Worm (Caenorhabditis elegans) whole organism, late embryonic: ENCODE data around the gene math-39.

Experiments
- C08G9.2 ChIP-seq: sonication (generic microtip); optimal IDR thresholded peaks from 2 replicates; lab custom pipeline; 2016; ENCODE audit warnings: mild to moderate bottlenecking, missing genetic modification characterization, moderate library complexity, missing compliant biosample characterization
- C38D4.7 ChIP-seq: fragments of 200-800 bp; sonication (Bioruptor generic); optimal IDR thresholded peaks from 2 replicates; lab custom pipeline; 2018; ENCODE audit warnings: mild to moderate bottlenecking, missing genetic modification characterization, moderate library complexity, missing compliant biosample characterization
- F13H6.1 ChIP-seq: sonication (generic microtip); optimal IDR thresholded peaks from 2 replicates; lab custom pipeline; 2016; ENCODE audit warnings: missing genetic modification characterization, missing compliant biosample characterization
- K09A11.1 ChIP-seq: sonication (generic microtip); optimal IDR thresholded peaks from 2 replicates; lab custom pipeline; 2017; ENCODE audit warnings: antibody characterized with exemption, mild to moderate bottlenecking, missing genetic modification characterization, missing compliant biosample characterization; ENCODE audit not compliant: insufficient read depth
- ahr-1 ChIP-seq: sonication (generic microtip); optimal IDR thresholded peaks from 2 replicates; lab custom pipeline; 2016; ENCODE audit warnings: missing genetic modification characterization, missing compliant biosample characterization
- ama-1 ChIP-seq: fragments of 150-350 bp; optimal IDR thresholded peaks from 2 replicates; lab custom pipeline; 2014
- ceh-22 ChIP-seq: sonication (generic microtip); optimal IDR thresholded peaks from 2 replicates; lab custom pipeline; 2017; ENCODE audit warnings: missing biosample characterization, missing genetic modification characterization
- ceh-24 ChIP-seq: sonication (generic microtip); optimal IDR thresholded peaks from 2 replicates; lab custom pipeline; 2016; ENCODE audit warnings: mild to moderate bottlenecking, missing genetic modification characterization, missing compliant biosample characterization
- ceh-30 ChIP-seq: fragments of 150-350 bp; optimal IDR thresholded peaks from 2 replicates; lab custom pipeline; 2014; ENCODE audit warnings: missing biosample characterization, missing genetic modification characterization
- ceh-45 ChIP-seq: fragments of 200-800 bp; sonication (Bioruptor generic); IDR thresholded peaks from 2 replicates; pipeline ENCODE4 v1.3.6; 2022; ENCODE audit warnings: missing genetic modification reagents, missing genetic modification characterization, missing compliant biosample characterization
- ceh-6 ChIP-seq: fragments of 200-800 bp; sonication (Bioruptor generic); optimal IDR thresholded peaks from 2 replicates; lab custom pipeline; 2018; ENCODE audit warnings: mild to moderate bottlenecking, missing genetic modification characterization, missing compliant biosample characterization
- ceh-9 ChIP-seq: sonication (generic microtip); optimal IDR thresholded peaks from 2 replicates; lab custom pipeline; 2016; ENCODE audit warnings: mild to moderate bottlenecking, missing genetic modification characterization, inconsistent platforms, missing compliant biosample characterization
- che-1 ChIP-seq: sonication (generic microtip); optimal IDR thresholded peaks from 2 replicates; lab custom pipeline; 2016; ENCODE audit warnings: mild to moderate bottlenecking, missing genetic modification characterization, missing compliant biosample characterization
- ets-4 ChIP-seq: sonication (generic microtip); optimal IDR thresholded peaks from 2 replicates; lab custom pipeline; 2016; ENCODE audit warnings: missing genetic modification characterization, missing compliant biosample characterization
- fkh-6 ChIP-seq: sonication (generic microtip); optimal IDR thresholded peaks from 2 replicates; lab custom pipeline; 2016; ENCODE audit warnings: missing genetic modification characterization, missing compliant biosample characterization
- gmeb-2 ChIP-seq: sonication (generic microtip); optimal IDR thresholded peaks from 2 replicates; lab custom pipeline; 2016; ENCODE audit warnings: missing genetic modification characterization, inconsistent platforms, missing compliant biosample characterization
- hlh-13 ChIP-seq: fragments of 200-800 bp; sonication (Bioruptor generic); optimal IDR thresholded peaks from 2 replicates; lab custom pipeline; 2018; ENCODE audit warnings: mild to moderate bottlenecking, missing genetic modification characterization, missing compliant biosample characterization
- hlh-15 ChIP-seq: sonication (generic microtip); optimal IDR thresholded peaks from 2 replicates; lab custom pipeline; 2016; ENCODE audit warnings: missing genetic modification characterization, missing compliant biosample characterization
- hlh-30 ChIP-seq: sonication (generic microtip); optimal IDR thresholded peaks from 2 replicates; lab custom pipeline; 2017; ENCODE audit warnings: antibody characterized with exemption, missing genetic modification characterization, missing compliant biosample characterization; ENCODE audit not compliant: insufficient read depth
- hlh-8 ChIP-seq: sonication (generic microtip); optimal IDR thresholded peaks from 2 replicates; lab custom pipeline; 2016; ENCODE audit warnings: missing genotype, missing genetic modification characterization, missing compliant biosample characterization
- mec-3 ChIP-seq: sonication (generic microtip); optimal IDR thresholded peaks from 2 replicates; lab custom pipeline; 2016; ENCODE audit warnings: borderline replicate concordance, missing genetic modification characterization, missing compliant biosample characterization
- nhr-11 ChIP-seq: fragments of 150-350 bp; optimal IDR thresholded peaks from 2 replicates; lab custom pipeline; 2014; ENCODE audit warnings: missing biosample characterization, missing genetic modification characterization
- npax-4 ChIP-seq: sonication (generic microtip); optimal IDR thresholded peaks from 2 replicates; lab custom pipeline; 2016; ENCODE audit warnings: missing genetic modification characterization, missing compliant biosample characterization
- pag-3 ChIP-seq: sonication (generic microtip); optimal IDR thresholded peaks from 2 replicates; lab custom pipeline; 2016; ENCODE audit warnings: missing compliant biosample characterization, missing genetic modification characterization, borderline replicate concordance
- pax-1 ChIP-seq: fragments of 150-350 bp; optimal IDR thresholded peaks from 2 replicates; lab custom pipeline; 2014; ENCODE audit warnings: missing biosample characterization, missing genetic modification characterization
- pros-1 ChIP-seq: fragments of 150-350 bp; optimal IDR thresholded peaks from 2 replicates; lab custom pipeline; 2014; ENCODE audit warnings: missing biosample characterization, missing genetic modification reagents, missing genetic modification characterization
- ref-2 ChIP-seq: sonication (generic microtip); optimal IDR thresholded peaks from 2 replicates; lab custom pipeline; 2016; ENCODE audit warnings: missing genetic modification characterization, missing compliant biosample characterization
- syd-9 ChIP-seq: sonication (generic microtip); optimal IDR thresholded peaks from 2 replicates; lab custom pipeline; 2016; ENCODE audit warnings: mild to moderate bottlenecking, missing genetic modification characterization, moderate library complexity, missing compliant biosample characterization
- tbx-7 ChIP-seq: sonication (generic microtip); optimal IDR thresholded peaks from 2 replicates; lab custom pipeline; 2016; ENCODE audit warnings: missing genotype, missing genetic modification characterization, missing compliant biosample characterization
- ttx-3 ChIP-seq: sonication (generic microtip); optimal IDR thresholded peaks from 2 replicates; lab custom pipeline; 2016; ENCODE audit warnings: missing genetic modification reagents, missing genetic modification characterization, missing compliant biosample characterization
- unc-3 ChIP-seq, 2 experiments: fragments of 200-800 bp in 1 of 2; sonication (Bioruptor generic) in 1 of 2; sonication (generic microtip) in 1 of 2; conservative IDR thresholded peaks in 1 of 2; optimal IDR thresholded peaks in 1 of 2; 2 replicates each; pipeline versions ENCODE4 v1.3.6 to Lab custom; 2016 to 2022; ENCODE audit warnings: missing compliant biosample characterization in 2 of 2, missing genetic modification characterization in 2 of 2, missing genetic modification reagents in 1 of 2
- unc-86 ChIP-seq: sonication (generic microtip); optimal IDR thresholded peaks from 2 replicates; lab custom pipeline; 2016; ENCODE audit warnings: missing genetic modification characterization, missing compliant biosample characterization
- zip-5 ChIP-seq: sonication (generic microtip); optimal IDR thresholded peaks from 2 replicates; lab custom pipeline; 2016; ENCODE audit warnings: missing genetic modification characterization, missing compliant biosample characterization

The math-39 gene

ce11 chrII:1831883-1832388 is at the start of gene math-39:
Gene math-39, plus strand, starts transcription at chrII:1832338.
- TF ChIP-seq ceh-30 (tag; lab: Kevin White, UChicago) (no peak), npax-4 (tag; lab: Kevin White, UChicago) (no peak), hlh-15 (tag; lab: Kevin White, UChicago) (no peak), ref-2 (tag; lab: Kevin White, UChicago) (no peak), ceh-45 (GFP tag; lab: Robert Waterston, UW) (no peak), syd-9 (tag; lab: Kevin White, UChicago) (no peak), C08G9.2 (tag; lab: Kevin White, UChicago) (no peak)

DNA sequence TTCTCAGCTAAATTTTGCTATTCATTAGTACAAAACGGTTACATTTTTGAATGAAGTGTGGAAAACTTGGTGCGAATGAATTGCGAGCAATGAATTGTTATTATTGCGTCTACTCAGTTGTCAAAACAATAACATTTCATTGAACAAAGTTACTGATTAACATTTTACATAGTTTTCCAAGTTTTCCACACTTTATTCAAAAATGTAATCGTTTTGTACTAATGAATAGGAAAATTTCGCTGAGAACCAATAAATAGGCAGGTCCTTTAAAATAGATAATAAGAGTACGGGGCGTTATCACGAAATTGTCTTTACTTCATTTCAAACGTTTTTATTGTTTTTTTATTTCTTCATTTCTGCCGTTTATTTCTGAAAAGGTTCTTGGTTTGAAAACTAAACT is 49.7 kb upstream of the math-39 start, which contains the start of gene math-4:
TSS of gene math-4 (minus strand) at position 101 of the 400 bp plus-strand sequence.
- TF ChIP-seq fkh-6 (tag; lab: Kevin White, UChicago), result no peak
- no peak for TF ChIP-seq pax-1
- TF ChIP-seq C08G9.2 (tag; lab: Kevin White, UChicago), result no peak
- no peak for TF ChIP-seq hlh-15 (tag; lab: Kevin White, UChicago)
- TF ChIP-seq gmeb-2 (tag; lab: Kevin White, UChicago), result no peak
- no peak for TF ChIP-seq unc-86 (tag; lab: Kevin White, UChicago)
- no peak for TF ChIP-seq C38D4.7 (GFP tag; lab: Kevin White, UChicago)
- no peak for TF ChIP-seq K09A11.1 (tag; lab: Kevin White, UChicago)
- TF ChIP-seq ttx-3 (tag; lab: Kevin White, UChicago), result no peak
- no peak for TF ChIP-seq ets-4
- TF ChIP-seq hlh-13, result no peak
- TF ChIP-seq mec-3 (tag; lab: Kevin White, UChicago), result no peak
- TF ChIP-seq zip-5 (tag; lab: Kevin White, UChicago), result no peak
- no peak for TF ChIP-seq ceh-6
- no peak for TF ChIP-seq ceh-9 (tag; lab: Kevin White, UChicago)
- TF ChIP-seq che-1 (tag; lab: Kevin White, UChicago), result no peak
- TF ChIP-seq npax-4 (tag; lab: Kevin White, UChicago), result no peak
- TF ChIP-seq, all 69 proteins: peak for 0

DNA sequence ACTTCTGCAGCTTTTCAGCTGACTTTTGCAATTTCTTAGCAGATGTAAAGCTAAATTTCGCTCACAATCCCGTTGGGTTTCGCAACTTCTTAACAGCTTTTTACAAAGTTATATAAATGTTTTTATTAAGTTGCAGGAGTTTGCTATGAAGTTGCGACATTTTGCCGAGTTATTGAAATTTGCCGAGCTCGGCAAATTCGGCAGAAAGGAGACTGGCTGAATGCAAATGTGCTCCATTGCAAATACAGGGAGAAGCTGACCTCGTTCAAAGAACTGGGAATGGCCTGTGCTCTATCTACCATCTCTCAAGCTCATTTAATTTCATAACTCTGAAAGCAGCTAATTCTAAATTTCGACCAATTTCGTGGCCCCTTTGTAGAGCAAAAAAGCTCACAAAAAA is 47.3 kb upstream of the math-39 start, which contains the start of gene C08F1.11:
TSS of gene C08F1.11 (minus strand) at position 101 of the 400 bp plus-strand sequence.
- TF ChIP-seq tbx-7 (tag; lab: Kevin White, UChicago) (no peak), ceh-24 (tag; lab: Kevin White, UChicago) (no peak), ama-1 (lab: Kevin White, UChicago) (no peak), ceh-6 (no peak), hlh-8 (tag; lab: Kevin White, UChicago) (no peak), ceh-22 (tag; lab: Kevin White, UChicago) (no peak), C38D4.7 (GFP tag; lab: Kevin White, UChicago) (no peak)

ce11 chrII:1786209-1786608 is 45.9 kb upstream of the math-39 start, which contains the start of gene C08F1.10:
Gene C08F1.10, minus strand, starts transcription at chrII:1786309.
- no peak for TF ChIP-seq nhr-11
- TF ChIP-seq unc-3 (GFP tag; conservative IDR thresholded peaks at IDR 0.05; lab: Robert Waterston, UW), result no peak
- no peak for TF ChIP-seq unc-3 (tag; optimal IDR thresholded peaks at IDR 0.05; lab: Kevin White, UChicago)

DNA sequence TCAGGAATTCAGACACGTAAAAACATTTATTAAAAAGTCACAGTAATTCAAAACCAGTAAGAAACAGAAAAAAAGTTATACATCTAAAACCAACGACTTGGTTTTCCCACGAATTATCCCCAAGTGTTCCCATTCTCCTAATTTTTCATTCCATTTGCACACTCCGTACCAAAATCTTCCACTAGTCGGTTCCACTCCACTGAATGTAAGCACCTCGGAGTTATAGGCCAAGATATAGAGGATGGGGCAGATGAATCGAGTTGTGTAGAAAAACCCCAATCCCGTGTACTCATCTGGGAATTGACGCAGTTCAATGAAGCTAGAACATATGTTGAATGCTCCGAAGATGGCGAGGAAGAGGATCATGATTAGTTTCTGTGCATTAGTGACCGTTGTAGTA is 44.9 kb upstream of the math-39 start:
- no peak for TF ChIP-seq pag-3 (tag; lab: Kevin White, UChicago)
- no peak for TF ChIP-seq npax-4 (tag; lab: Kevin White, UChicago)
- no peak for TF ChIP-seq che-1 (tag; lab: Kevin White, UChicago)
- no peak for TF ChIP-seq ahr-1
- TF ChIP-seq ceh-6, result no peak
- TF ChIP-seq ceh-30 (tag; lab: Kevin White, UChicago), result no peak
- TF ChIP-seq C08G9.2 (tag; lab: Kevin White, UChicago), result no peak
- no peak for TF ChIP-seq hlh-15 (tag; lab: Kevin White, UChicago)

DNA sequence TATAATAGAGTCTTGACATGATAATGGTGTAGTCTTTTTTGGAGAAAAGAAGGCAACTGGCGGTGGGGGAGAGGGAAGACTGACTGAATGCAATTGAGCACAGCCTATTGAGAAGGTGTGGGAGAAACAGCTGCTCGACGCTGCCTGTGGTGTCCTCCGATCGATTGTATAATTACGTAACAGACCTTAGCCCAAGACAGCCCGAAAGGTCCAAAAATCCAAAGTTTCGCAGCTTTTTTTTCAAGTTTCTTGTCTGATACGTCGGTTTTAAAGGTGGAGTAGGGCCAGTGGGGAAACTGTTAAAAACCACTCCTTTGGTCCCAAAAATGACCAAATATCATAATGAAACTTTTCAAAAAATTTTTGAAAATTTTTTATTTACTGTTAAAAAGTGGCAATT is 44.1 kb upstream of the math-39 start, which contains the start of the genes C08F1.6 and fbxb-13:
TSS of gene C08F1.6 (minus strand) at position 101 of the 400 bp plus-strand sequence.
TSS of gene fbxb-13 (plus strand) at position 191 of the 400 bp plus-strand sequence.
- TF ChIP-seq hlh-15 (tag; lab: Kevin White, UChicago) (no peak), hlh-30 (tag; lab: Kevin White, UChicago) (no peak), pros-1 (no peak), F13H6.1 (tag; lab: Kevin White, UChicago) (no peak)
